Worm (Caenorhabditis elegans): ENCODE data around the gene F17C11.2.

The F17C11.2 gene

ce11 chrV:10947930-10948329 lies at the start of gene F17C11.2:
F17C11.2 (plus strand) TSS chrV:10948230.
- no peak for TF ChIP-seq unc-62 (GFP tag; optimal IDR thresholded peaks at IDR 0.05)

DNA sequence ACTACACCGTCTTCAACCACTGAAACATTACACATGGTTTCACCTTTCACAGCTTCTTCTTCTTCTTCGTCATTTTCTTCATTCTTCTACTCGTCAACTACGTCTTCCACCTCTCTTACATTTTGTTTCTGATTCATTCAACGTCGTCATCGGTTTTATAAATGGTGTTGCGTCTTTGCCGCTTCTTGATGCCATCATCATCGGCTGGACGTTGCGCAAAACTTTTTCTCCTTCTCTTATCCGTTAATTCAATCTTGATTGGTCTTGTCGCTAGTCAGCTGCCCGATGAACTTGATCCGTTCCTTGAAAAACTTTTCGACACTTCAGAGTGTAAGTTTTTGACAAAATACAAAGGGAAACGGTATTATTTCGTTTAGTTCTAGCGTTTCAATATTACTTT lies 49.4 kb upstream of the F17C11.2 start:
- TF ChIP-seq unc-62 (GFP tag; optimal IDR thresholded peaks at IDR 0.05) = no peak

DNA sequence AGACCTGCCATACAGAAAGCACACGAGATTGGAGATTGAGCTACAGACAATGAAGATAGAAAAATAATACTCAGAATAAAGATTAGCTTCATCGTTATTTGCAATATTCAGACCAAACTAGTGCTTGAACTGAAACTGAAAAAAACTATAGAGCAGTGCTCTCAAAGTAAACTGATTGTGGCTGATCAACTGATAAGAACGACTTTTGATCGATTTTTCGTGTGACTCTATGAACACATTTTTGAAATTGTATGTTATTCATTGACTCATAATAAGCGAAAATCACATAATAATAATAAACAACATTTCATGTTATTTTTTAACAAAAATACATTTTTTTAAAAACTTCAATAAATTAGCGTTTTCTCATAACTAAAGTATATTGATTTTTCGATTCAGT lies 46.9 kb upstream of the F17C11.2 start, which contains the start of gene spp-16:
Gene spp-16 (minus strand): TSS at position 179 of the 400 bp plus-strand sequence.
- no peak for TF ChIP-seq unc-62 (GFP tag; optimal IDR thresholded peaks at IDR 0.05)

DNA sequence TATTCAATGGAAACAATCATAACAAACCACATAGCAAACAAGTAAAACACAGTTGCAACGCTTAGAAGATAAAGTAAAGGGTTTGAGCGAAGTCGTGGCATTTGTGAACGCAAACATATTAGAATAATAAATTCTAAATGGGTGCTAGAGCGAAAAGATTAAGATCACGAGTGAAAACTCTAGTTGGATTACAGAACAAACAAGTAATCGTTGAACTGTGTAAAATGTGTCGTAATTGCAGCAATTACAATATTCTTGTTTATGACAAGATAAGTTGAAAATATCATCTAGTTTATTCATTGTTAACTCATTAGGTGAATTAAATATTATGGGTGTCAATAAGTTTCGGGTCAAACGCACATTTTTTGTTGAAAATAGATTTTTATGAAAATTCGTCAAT lies 45.3 kb upstream of the F17C11.2 start, which contains the start of gene F32D8.8:
Gene F32D8.8 (minus strand): TSS at position 101 of the 400 bp plus-strand sequence.
- no peak for TF ChIP-seq unc-62 (GFP tag; optimal IDR thresholded peaks at IDR 0.05)

- TF ChIP-seq unc-62 (GFP tag; optimal IDR thresholded peaks at IDR 0.05) = no peak
These were observed 44.3 kb upstream of the F17C11.2 start, which contains the start of gene F32D8.15 for ce11 chrV:10903748-10904147. F32D8.15 (plus strand) TSS chrV:10904048.

DNA sequence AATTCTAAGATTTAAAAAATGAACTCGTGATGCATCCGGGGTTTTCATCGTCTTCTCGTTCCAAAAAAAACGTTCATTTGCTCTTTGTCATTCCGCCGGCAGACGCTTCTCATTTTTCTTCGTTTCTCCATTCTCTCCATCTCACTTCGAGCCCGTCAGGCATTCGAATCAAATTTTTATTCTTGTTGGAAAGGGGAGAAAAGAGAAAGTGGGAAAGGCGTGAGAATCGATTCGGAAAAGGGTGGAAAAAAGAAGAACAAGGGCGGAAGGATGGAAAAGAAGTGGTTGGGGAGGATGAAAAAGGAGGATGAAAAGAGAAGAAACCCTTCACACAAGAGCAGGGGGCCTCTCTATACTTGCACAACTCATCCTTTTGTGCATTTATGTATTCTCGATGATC lies 43.2 kb upstream of the F17C11.2 start:
- TF ChIP-seq unc-62 (GFP tag; optimal IDR thresholded peaks at IDR 0.05) = no peak

DNA sequence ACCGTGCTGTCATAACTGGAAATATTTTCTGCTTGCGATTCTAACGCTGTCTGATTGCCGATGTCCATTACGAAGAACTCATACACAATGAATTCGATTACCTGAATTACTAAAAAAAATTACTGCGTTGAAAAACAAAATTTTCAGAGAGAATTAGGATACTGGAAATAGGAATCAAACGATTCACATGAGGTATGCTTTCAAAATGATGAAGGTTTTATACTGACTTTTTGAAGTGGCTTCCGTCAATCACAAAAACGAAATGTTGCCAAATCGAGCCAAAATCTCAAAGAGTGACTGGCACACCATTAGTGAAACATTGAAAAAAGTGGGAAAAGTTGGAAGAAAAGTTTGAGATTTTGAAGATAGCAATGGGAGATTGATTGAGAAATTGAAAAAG lies 39.0 kb upstream of the F17C11.2 start, which contains the start of gene zzz-1:
Gene zzz-1 (minus strand): TSS at position 101 of the 400 bp plus-strand sequence.
- TF ChIP-seq unc-62 (GFP tag; optimal IDR thresholded peaks at IDR 0.05) = no peak

ce11 chrV:10909959-10910358 lies 38.1 kb upstream of the F17C11.2 start:
- no peak for TF ChIP-seq unc-62 (GFP tag; optimal IDR thresholded peaks at IDR 0.05)

ce11 chrV:10915922-10916321 lies 32.1 kb upstream of the F17C11.2 start:
- no peak for TF ChIP-seq unc-62 (GFP tag; optimal IDR thresholded peaks at IDR 0.05)

DNA sequence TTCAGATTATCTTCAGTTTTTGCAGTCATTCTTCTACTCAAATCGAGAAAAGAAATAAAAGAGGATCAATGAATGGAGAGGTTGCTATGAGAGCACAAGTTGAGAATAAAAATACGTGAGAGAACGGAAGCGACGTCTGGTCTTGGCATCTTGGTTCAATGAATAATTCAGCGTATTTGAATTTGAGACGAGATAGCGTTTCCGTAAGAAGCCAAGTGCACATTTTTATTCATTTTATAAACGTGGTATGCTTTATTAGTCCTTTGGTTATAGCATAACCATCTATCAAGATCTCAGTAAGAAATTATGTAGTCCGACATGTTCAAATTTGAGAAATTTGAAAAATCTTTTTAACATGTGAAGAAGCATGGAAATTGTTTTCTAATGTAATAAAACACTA lies 29.7 kb upstream of the F17C11.2 start, which contains the start of gene F58B4.2:
Gene F58B4.2 (minus strand): TSS at position 101 of the 400 bp plus-strand sequence.
- TF ChIP-seq unc-62 (GFP tag; optimal IDR thresholded peaks at IDR 0.05) = no peak

DNA sequence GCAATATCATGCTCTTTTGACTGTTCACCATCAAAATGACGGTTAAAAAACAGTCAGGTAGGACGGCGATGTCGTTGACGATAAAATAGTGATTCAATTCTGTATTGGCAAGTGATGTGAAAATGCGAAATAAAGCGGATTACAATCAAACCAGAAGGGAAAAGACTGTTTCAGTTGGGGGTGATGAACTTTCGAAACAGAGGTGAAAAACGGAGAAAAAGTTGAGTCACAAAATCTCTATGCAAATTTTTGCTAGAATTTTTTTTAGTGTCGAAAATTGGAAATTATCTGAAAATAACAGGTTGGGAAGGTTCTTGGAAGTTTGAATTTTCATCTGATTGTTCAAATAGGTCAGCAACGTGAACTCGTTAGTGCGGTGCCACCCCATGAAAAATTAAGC lies 26.3 kb upstream of the F17C11.2 start, which contains the start of gene nas-31:
Gene nas-31 (minus strand): TSS at position 101 of the 400 bp plus-strand sequence.
- no peak for TF ChIP-seq unc-62 (GFP tag; optimal IDR thresholded peaks at IDR 0.05)

DNA sequence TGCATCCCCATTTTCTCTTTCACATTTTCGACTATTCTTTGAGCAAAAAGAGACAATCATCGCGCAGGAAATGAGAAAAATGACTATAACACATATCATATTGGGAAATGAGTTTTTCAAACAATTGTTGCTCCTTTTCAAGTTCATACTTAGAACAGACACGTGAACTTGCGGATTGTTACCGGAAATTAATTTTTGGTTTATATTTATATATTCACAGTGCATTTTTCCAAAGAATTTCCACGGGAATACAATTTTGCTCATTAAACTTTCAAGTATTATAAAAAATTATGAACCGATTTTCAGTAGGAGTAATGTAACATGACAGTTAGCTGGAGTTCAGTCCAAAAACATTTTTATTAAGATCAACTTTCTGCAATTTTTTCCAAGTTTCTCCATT lies 24.8 kb upstream of the F17C11.2 start, which contains the start of gene F58B4.7:
Gene F58B4.7 (minus strand): TSS at position 101 of the 400 bp plus-strand sequence.
- no peak for TF ChIP-seq unc-62 (GFP tag; optimal IDR thresholded peaks at IDR 0.05)

- no peak for TF ChIP-seq unc-62 (GFP tag; optimal IDR thresholded peaks at IDR 0.05)
These were observed 23.3 kb upstream of the F17C11.2 start, which contains the start of gene F58B4.6 for ce11 chrV:10924731-10925130. F58B4.6 (plus strand) TSS chrV:10925031.

DNA sequence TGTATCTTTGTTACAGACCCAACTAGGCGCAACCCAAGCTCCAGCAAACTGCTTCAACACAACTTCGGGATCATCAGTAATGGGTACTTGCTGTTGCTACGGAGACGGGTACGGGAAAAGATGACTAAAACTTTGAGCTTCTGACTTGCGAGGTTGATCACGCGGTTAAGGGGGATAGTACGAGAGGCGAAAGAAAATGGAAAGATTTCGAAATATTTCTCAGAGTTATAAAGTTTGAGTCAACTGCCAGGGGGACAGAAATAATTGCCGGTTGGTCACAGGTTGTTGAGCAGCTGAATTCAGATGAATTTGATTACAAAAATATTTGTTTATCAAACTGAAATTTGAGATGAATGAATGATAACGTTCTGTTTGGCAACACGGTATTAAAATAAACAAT lies 22.4 kb upstream of the F17C11.2 start:
- TF ChIP-seq unc-62 (GFP tag; optimal IDR thresholded peaks at IDR 0.05) = no peak

ce11 chrV:10929511-10929910 lies 18.5 kb upstream of the F17C11.2 start, which contains the start of gene F58B4.3:
F58B4.3 (plus strand) TSS chrV:10929811.
- TF ChIP-seq unc-62 (GFP tag; optimal IDR thresholded peaks at IDR 0.05) = no peak

ce11 chrV:10931189-10931588 lies 16.8 kb upstream of the F17C11.2 start, which contains the start of gene scvp-1:
scvp-1 (minus strand) TSS chrV:10931289.
- no peak for TF ChIP-seq unc-62 (GFP tag; optimal IDR thresholded peaks at IDR 0.05)

ce11 chrV:10932411-10932810 lies 15.6 kb upstream of the F17C11.2 start, which contains the start of gene F58B4.5:
F58B4.5 (plus strand) TSS chrV:10932693.
- no peak for TF ChIP-seq unc-62 (GFP tag; optimal IDR thresholded peaks at IDR 0.05)
